Fruit fly (Drosophila melanogaster) whole organism: ENCODE results near the gene CG11693.

Experiments
- CG8478 ChIP-seq: fragments of >200 bp; optimal IDR thresholded peaks from 2 replicates; lab custom pipeline; 2018; ENCODE audit warnings: inconsistent platforms
- Dll ChIP-seq: fragments of >200 bp; optimal IDR thresholded peaks from 2 replicates; lab custom pipeline; 2017
- EcR ChIP-seq, 2 experiments: fragments of >200 bp; optimal IDR thresholded peaks; 2 replicates each; lab custom pipeline; 2017; ENCODE audit warnings: missing biosample characterization in 2 of 2, missing genetic modification characterization in 2 of 2, missing genetic modification reagents in 2 of 2
- pan ChIP-seq: fragments of >200 bp; optimal IDR thresholded peaks from 2 replicates; lab custom pipeline; 2017
- psq ChIP-seq: fragments of >200 bp; optimal IDR thresholded peaks from 2 replicates; lab custom pipeline; 2017
- usp ChIP-seq: fragments of >200 bp; optimal IDR thresholded peaks from 2 replicates; lab custom pipeline; 2017; ENCODE audit warnings: missing biosample characterization, missing genetic modification characterization, mixed read lengths

Gene CG11693

dm6 chr3R:8306927-8307261 lies 3.7 kb downstream of the CG11693 start:
- TF ChIP-seq usp (no peak), Dll (lab: Kevin White, UChicago) (no peak), pan (lab: Kevin White, UChicago) (no peak), CG8478 (lab: Kevin White, UChicago) (no peak)

DNA sequence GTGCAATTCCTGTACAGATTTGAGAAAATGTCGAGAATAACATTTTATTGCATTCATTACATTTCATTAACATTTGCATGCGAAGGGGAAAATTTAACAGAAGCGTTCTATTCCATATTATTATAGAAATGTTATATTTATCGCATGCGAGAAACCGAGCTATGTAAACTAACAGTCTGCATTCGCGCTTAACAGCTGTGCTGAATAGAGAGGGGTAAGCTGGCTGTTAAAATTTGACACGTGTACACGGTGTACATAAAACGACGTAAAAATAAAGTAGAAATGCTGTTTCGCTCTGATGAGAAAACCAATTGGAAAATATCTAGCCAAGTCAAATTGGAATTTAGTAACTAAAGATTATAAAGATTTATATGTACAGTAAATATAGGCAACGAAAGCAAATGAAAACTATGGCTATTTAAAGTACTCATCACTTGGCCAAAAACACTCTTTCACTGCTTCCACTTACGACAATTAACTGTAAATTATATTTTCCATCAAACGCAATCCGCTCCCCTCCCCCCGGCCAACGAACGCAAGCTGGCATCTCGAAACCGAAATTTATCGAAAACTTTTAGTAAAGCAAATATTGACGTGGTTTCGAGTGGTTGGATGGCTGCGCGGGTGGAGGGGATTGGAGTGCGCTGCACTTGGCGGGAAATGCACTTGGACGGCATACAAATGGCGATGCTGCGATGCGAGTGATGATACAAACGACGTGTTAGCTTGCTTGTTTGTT lies 4.2 kb downstream of the CG11693 start:
- no peak for TF ChIP-seq psq (lab: Kevin White, UChicago)
- TF ChIP-seq usp = no peak
- no peak for TF ChIP-seq pan (lab: Kevin White, UChicago)
- no peak for TF ChIP-seq Dll (lab: Kevin White, UChicago)
- TF ChIP-seq EcR (GFP tag; optimal IDR thresholded peaks at IDR 0.05; lab: Kevin White, UChicago) = no peak
- no peak for TF ChIP-seq CG8478 (lab: Kevin White, UChicago)

DNA sequence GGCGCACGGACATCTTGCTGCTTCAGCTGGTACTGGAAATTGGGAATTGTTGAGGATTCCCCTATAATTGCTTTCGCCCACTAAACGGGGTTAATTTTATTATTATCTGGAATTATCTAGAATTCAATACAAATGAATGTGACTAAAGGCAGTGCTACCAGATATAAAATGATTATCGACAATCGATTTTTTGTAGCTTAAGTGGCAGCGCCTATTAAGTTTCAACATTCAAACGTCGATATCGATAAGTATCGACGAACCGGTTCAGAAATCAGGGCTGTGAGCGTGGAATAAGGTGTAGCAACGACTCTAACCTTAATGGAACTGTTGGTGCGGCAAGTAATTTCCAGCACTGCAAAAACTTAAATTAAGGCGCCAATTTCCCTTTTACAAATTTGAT lies 5.5 kb downstream of the CG11693 start, which contains the start of gene Sgt1:
TSS of gene Sgt1 (minus strand) at position 165 of the 400 bp plus-strand sequence.
- TF ChIP-seq Dll (lab: Kevin White, UChicago) (no peak), psq (lab: Kevin White, UChicago) (no peak), EcR (GFP tag; optimal IDR thresholded peaks at IDR 0.05; lab: Kevin White, UChicago) (no peak), pan (lab: Kevin White, UChicago) (no peak), usp (no peak), CG8478 (lab: Kevin White, UChicago) (no peak)

DNA sequence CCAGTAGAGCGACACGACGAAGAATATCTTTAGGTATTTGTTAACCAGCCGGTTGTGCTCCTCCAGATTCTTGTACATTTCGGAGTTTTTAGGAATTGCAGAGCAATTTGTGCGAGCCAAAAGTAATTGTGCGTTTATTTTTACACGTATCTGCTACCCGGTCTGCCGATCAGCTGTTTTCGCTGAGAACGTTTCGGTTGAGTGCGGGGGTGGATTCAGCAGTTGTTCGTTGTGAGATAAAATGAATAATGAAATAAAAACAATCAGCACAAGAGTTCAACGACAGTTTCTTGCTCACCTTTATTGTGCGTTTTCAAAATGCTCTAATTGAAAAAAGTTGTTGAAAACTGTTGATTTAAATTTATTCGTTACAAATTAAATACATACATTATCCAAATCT lies 6.7 kb downstream of the CG11693 start, which contains the start of gene nac:
TSS of gene nac (minus strand) at position 176 of the 400 bp plus-strand sequence.
- TF ChIP-seq Dll (lab: Kevin White, UChicago) (no peak), psq (lab: Kevin White, UChicago) (no peak), EcR (GFP tag; optimal IDR thresholded peaks at IDR 0.05; lab: Kevin White, UChicago) (no peak), usp (no peak), CG8478 (lab: Kevin White, UChicago) (no peak), pan (lab: Kevin White, UChicago) (no peak)

DNA sequence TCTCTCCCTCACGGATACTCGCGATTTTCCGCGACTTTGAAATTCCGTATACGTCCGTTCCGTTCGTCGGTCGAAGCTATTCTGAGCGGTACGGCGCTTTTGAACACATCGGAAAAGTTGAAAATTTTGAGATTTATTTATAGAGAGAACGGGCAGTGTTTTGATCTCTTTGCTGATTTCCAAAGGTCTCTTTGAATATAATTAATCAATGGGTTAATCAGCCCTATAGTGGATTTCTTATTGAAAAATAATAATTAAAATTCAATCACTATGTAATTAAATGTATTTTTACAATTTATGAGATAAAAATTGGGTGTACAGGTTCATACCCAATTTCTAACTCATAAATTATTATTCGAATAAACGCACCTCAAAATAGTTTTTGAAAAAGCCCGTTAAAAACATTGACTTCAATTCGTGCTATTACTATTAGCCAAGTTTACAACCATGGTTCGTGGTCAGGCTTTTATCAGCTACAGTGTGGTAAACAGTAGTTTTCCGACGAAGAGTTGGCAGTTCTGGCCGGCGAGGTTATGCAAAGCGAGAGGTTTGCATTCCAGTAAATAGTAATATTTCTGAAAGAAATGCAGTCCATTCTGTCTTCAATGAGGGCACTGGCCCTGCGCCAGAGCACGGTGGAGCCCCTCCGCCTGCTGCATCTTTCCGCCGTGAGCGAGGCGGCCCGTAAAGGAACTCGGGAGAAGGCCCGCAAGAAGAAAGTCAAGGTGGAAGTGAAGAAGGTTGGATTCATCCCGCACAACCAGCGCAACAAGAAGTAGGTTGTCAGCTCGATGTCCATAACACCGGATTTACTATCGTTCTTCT lies 9.4 kb downstream of the CG11693 start, which contains the start of the genes CG9626 and mRpL1:
TSS of gene CG9626 (minus strand) at position 51 of the 825 bp plus-strand sequence.
TSS of gene mRpL1 (plus strand) at position 513 of the 825 bp plus-strand sequence.
- no peak for TF ChIP-seq Dll (lab: Kevin White, UChicago)
- no peak for TF ChIP-seq usp
- no peak for TF ChIP-seq EcR (GFP tag; optimal IDR thresholded peaks at IDR 0.05; lab: Kevin White, UChicago)
- TF ChIP-seq psq (lab: Kevin White, UChicago) = no peak
- no peak for TF ChIP-seq CG8478 (lab: Kevin White, UChicago)
- no peak for TF ChIP-seq pan (lab: Kevin White, UChicago)

DNA sequence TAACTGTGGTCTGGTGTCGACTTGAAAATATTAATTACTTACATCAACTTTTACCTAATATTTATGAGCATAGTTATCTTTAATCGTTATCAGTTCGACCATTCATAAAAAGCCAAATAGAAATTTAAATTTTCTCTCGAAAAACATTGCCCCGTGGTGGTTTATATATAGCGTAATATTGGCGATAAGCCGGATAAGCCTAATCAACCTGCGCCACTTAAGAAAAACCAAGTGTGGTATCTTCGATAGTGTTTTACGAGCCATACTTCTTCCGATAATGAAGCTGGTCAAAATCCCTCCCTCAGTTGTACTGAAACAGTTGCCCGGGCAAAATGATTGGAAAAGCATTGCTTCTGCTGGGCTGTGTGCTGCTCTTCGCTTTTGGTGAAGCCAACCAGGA lies 18.5 kb downstream of the CG11693 start, which contains the start of gene CG31463:
TSS of gene CG31463 (plus strand) at position 302 of the 400 bp plus-strand sequence.
- no peak for TF ChIP-seq EcR (GFP tag; optimal IDR thresholded peaks at IDR 0.05; lab: Kevin White, UChicago)
- no peak for TF ChIP-seq CG8478 (lab: Kevin White, UChicago)
- no peak for TF ChIP-seq Dll (lab: Kevin White, UChicago)
- no peak for TF ChIP-seq pan (lab: Kevin White, UChicago)
- no peak for TF ChIP-seq psq (lab: Kevin White, UChicago)
- TF ChIP-seq usp = no peak

- TF ChIP-seq EcR (GFP tag; optimal IDR thresholded peaks at IDR 0.05; lab: Kevin White, UChicago) (no peak), usp (no peak), pan (lab: Kevin White, UChicago) (no peak), Dll (lab: Kevin White, UChicago) (no peak), psq (lab: Kevin White, UChicago) (no peak), CG8478 (lab: Kevin White, UChicago) (no peak)
Measured at dm6 chr3R:8290940-8291339, 19.6 kb downstream of the CG11693 start, which contains the start of gene CG31464. Gene CG31464, plus strand, starts transcription at chr3R:8291240.

- TF ChIP-seq Dll (lab: Kevin White, UChicago) (no peak), psq (lab: Kevin White, UChicago) (no peak), CG8478 (lab: Kevin White, UChicago) (no peak), pan (lab: Kevin White, UChicago) (no peak), usp (no peak), EcR (GFP tag; optimal IDR thresholded peaks at IDR 0.05; lab: Kevin White, UChicago) (no peak)
Measured at dm6 chr3R:8290478-8290877, 20.1 kb downstream of the CG11693 start, which contains the start of gene CG11672. Gene CG11672, minus strand, starts transcription at chr3R:8290578.

- TF ChIP-seq CG8478 (lab: Kevin White, UChicago) (no peak), pan (lab: Kevin White, UChicago) (no peak), Dll (lab: Kevin White, UChicago) (no peak), psq (lab: Kevin White, UChicago) (no peak), EcR (GFP tag; optimal IDR thresholded peaks at IDR 0.05; lab: Kevin White, UChicago) (no peak)
Measured at dm6 chr3R:8288790-8289189, 21.8 kb downstream of the CG11693 start.

DNA sequence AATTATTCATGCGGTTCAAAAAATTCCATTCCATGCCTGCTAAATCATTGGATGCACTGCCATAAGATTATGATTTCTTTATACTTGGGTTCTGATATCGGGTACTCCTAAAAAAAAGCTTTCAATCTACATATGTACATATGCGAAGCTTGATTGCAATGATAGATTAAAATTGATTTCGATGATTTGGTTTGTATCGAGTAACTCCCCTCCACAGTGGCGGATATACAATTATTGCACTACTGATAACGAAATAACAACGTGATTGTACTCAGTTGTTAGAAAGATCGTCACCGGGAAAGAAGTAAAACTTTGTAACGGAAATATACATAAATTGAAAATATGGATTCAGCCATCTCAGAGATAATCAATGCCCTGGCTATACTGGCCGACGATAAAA lies 22.9 kb downstream of the CG11693 start, which contains the start of gene Nazo:
TSS of gene Nazo (plus strand) at position 180 of the 400 bp plus-strand sequence.
- TF ChIP-seq psq (lab: Kevin White, UChicago) (no peak), usp (no peak), Dll (lab: Kevin White, UChicago) (no peak), CG8478 (lab: Kevin White, UChicago) (no peak), EcR (GFP tag; optimal IDR thresholded peaks at IDR 0.05; lab: Kevin White, UChicago) (no peak), pan (lab: Kevin White, UChicago) (no peak)
